Worm (Caenorhabditis elegans): Measurements from ENCODE around the gene H12I19.115.

- TF ChIP-seq hnd-1 (tag; optimal IDR thresholded peaks at IDR 0.05) (no peak), ama-1 (optimal IDR thresholded peaks at IDR 0.05) (no peak), hmg-4 (GFP tag; optimal IDR thresholded peaks at IDR 0.05) (no peak), flt-1 (GFP tag; IDR thresholded peaks at IDR 0.05) (no peak), hmbx-1 (tag; optimal IDR thresholded peaks at IDR 0.05) (no peak), ets-7 (tag; optimal IDR thresholded peaks at IDR 0.05) (no peak), tbx-11 (GFP tag; IDR thresholded peaks at IDR 0.05) (no peak)
Observed at ce11 chrIV:14091242-14091641, 36.4 kb downstream of the H12I19.115 start, which contains the start of gene noah-2.

Data from whole organism, early embryonic.